Worm (Caenorhabditis elegans): ENCODE data around the gene R12B2.3.

Gene R12B2.3

ce11 chrIII:5855637-5856179 lies 50.3 kb downstream of the R12B2.3 start, which contains the start of the genes cct-6 and alh-9 (continued):
- TF ChIP-seq ceh-79 (tag; optimal IDR thresholded peaks at IDR 0.05) (no peak), lin-54 (GFP tag; optimal IDR thresholded peaks at IDR 0.05) (peak; percentile 91), bed-2 (GFP tag; IDR thresholded peaks at IDR 0.05) (no peak), Y53G8AR.9 (GFP tag; conservative IDR thresholded peaks at IDR 0.05) (no peak), nhr-179 (tag; optimal IDR thresholded peaks at IDR 0.05) (no peak), lin-40 (tag; optimal IDR thresholded peaks at IDR 0.05) (peak; percentile 31), chd-7 (tag; optimal IDR thresholded peaks at IDR 0.05) (no peak), nhr-80 (tag; optimal IDR thresholded peaks at IDR 0.05) (peak; percentile 11), ztf-22 (GFP tag; optimal IDR thresholded peaks at IDR 0.05) (no peak), F39B2.1 (GFP tag; IDR thresholded peaks at IDR 0.05) (no peak), ceh-91 (GFP tag; IDR thresholded peaks at IDR 0.05) (peak; percentile 44; the same call in 1 of the 2 replicates), snpc-3.4 (tag; optimal IDR thresholded peaks at IDR 0.05) (peak; percentile 62), lsl-1 (GFP tag; optimal IDR thresholded peaks at IDR 0.05) (peak; percentile 55), T26A5.8 (tag; optimal IDR thresholded peaks at IDR 0.05) (no peak), Y53F4B.3 (GFP tag; IDR thresholded peaks at IDR 0.05) (no peak), aptf-2 (GFP tag; conservative IDR thresholded peaks at IDR 0.05) (no peak), ceh-58 (GFP tag; IDR thresholded peaks at IDR 0.05) (no peak), nhr-120 (GFP tag; IDR thresholded peaks at IDR 0.05) (no peak), ccch-3 (GFP tag; optimal IDR thresholded peaks at IDR 0.05) (no peak), egrh-3 (GFP tag; IDR thresholded peaks at IDR 0.05) (no peak), mes-4 (tag; optimal IDR thresholded peaks at IDR 0.05) (no peak), madf-8 (GFP tag; conservative IDR thresholded peaks at IDR 0.05) (no peak), K12H6.12 (tag; optimal IDR thresholded peaks at IDR 0.05) (peak; percentile 37), F10E7.11 (tag; optimal IDR thresholded peaks at IDR 0.05) (no peak), nhr-90 (tag; optimal IDR thresholded peaks at IDR 0.05) (no peak), ztf-25 (GFP tag; IDR thresholded peaks at IDR 0.05) (no peak), F55B11.4 (tag; optimal IDR thresholded peaks at IDR 0.05; ENCODE audit: borderline replicate concordance, insufficient read depth) (no peak), ZK185.1 (tag; optimal IDR thresholded peaks at IDR 0.05; ENCODE audit: poor library complexity, severe bottlenecking) (no peak), F23B12.7 (tag; optimal IDR thresholded peaks at IDR 0.05; ENCODE audit: insufficient read depth) (peak; percentile 61), sdz-38 (tag; optimal IDR thresholded peaks at IDR 0.05) (no peak), madf-6 (GFP tag; IDR thresholded peaks at IDR 0.05) (peak; percentile 62; the same call in 1 of the 2 replicates), Y95B8A.8 (GFP tag; IDR thresholded peaks at IDR 0.05) (no peak), efl-1 (GFP tag; optimal IDR thresholded peaks at IDR 0.05) (peak; percentile 70), nfya-2 (GFP tag; IDR thresholded peaks at IDR 0.05) (no peak), nhr-27 (tag; optimal IDR thresholded peaks at IDR 0.05) (no peak), nfya-1 (tag; optimal IDR thresholded peaks at IDR 0.05; ENCODE audit: borderline replicate concordance, insufficient read depth) (no peak), somi-1 (GFP tag; optimal IDR thresholded peaks at IDR 0.05) (no peak), akir-1 (GFP tag; optimal IDR thresholded peaks at IDR 0.05) (no peak), sea-2 (GFP tag; IDR thresholded peaks at IDR 0.05) (no peak), F22D6.2 (tag; optimal IDR thresholded peaks at IDR 0.05) (no peak), aptf-3 (GFP tag; IDR thresholded peaks at IDR 0.05) (no peak), ztf-26 (tag; optimal IDR thresholded peaks at IDR 0.05) (no peak), C06A6.2 (GFP tag; conservative IDR thresholded peaks at IDR 0.05) (no peak), K11D2.4 (GFP tag; IDR thresholded peaks at IDR 0.05) (no peak), Y67H2A.10 (GFP tag; conservative IDR thresholded peaks at IDR 0.05) (no peak), let-607 (tag; optimal IDR thresholded peaks at IDR 0.05) (no peak), attf-6 (GFP tag; IDR thresholded peaks at IDR 0.05) (no peak), F33H1.4 (GFP tag; IDR thresholded peaks at IDR 0.05) (peak; percentile 93)

Measured in whole organism, young adult.